Fruit fly (Drosophila melanogaster): Measurements from ENCODE around the gene CG8065.

Gene CG8065

DNA sequence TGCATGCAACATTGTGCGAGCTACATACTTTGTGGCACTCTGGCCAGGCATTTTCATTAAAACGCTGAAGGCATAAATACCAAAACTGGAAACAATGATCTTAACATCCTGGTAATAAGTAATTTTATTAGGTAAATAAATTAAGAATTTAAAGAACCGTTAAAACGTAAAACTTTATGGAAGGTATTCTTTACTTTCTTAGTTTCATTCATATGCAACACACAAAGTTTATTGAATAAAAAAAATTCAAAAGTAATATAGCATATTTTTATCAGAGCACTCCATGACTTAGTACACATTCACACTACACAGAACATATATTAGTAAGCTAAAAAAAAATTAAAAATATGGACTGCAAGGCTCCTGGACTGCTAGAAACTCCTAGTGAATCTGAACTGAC, at the start of gene CG8065:
Gene CG8065 (plus strand): TSS at position 301 of the 400 bp plus-strand sequence.
- TF ChIP-seq CG8478 (optimal IDR thresholded peaks at IDR 0.05) (no peak), CTCF (optimal IDR thresholded peaks at IDR 0.05) (no peak)

dm6 chr3L:10166923-10167322, 48.5 kb upstream of the CG8065 start, which contains the start of gene CG6628:
Gene CG6628, minus strand, starts transcription at chr3L:10167023.
- TF ChIP-seq CTCF (optimal IDR thresholded peaks at IDR 0.05): no peak
- TF ChIP-seq CG8478 (optimal IDR thresholded peaks at IDR 0.05): no peak

- TF ChIP-seq CTCF (optimal IDR thresholded peaks at IDR 0.05) (no peak), CG8478 (optimal IDR thresholded peaks at IDR 0.05) (no peak)
Observed at dm6 chr3L:10185924-10186323, 29.5 kb upstream of the CG8065 start, which contains the start of gene dpr10. Gene dpr10, minus strand, starts transcription at chr3L:10186108.

DNA sequence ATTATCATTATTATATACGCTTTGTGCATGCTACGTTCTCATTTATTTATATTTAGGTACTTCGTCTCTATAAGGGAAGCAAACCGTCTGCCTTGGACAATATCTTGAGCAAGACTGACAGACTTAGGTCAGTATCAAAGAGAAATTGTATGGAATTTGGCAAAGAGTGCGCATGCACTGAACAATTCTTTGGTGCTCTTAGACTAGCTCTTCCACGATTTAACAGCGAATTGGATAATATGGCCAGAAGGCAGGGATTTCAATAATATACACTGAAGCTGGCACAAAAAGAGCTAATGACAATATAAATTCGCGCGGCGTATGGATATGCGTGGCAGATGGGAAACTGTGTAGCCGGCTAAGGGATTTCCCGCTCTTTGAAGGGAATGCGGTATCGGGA, 28.6 kb upstream of the CG8065 start:
- TF ChIP-seq CTCF (optimal IDR thresholded peaks at IDR 0.05) (no peak), CG8478 (optimal IDR thresholded peaks at IDR 0.05) (no peak)

dm6 chr3L:10189179-10189578, 26.3 kb upstream of the CG8065 start:
- no peak for TF ChIP-seq CTCF (optimal IDR thresholded peaks at IDR 0.05)
- TF ChIP-seq CG8478 (optimal IDR thresholded peaks at IDR 0.05): no peak

- TF ChIP-seq CG8478 (optimal IDR thresholded peaks at IDR 0.05): no peak
Observed at dm6 chr3L:10197360-10197759, 18.1 kb upstream of the CG8065 start.

- TF ChIP-seq CTCF (optimal IDR thresholded peaks at IDR 0.05) (no peak), CG8478 (optimal IDR thresholded peaks at IDR 0.05) (no peak)
Observed at dm6 chr3L:10198571-10198970, 16.9 kb upstream of the CG8065 start.

dm6 chr3L:10199644-10200043, 15.8 kb upstream of the CG8065 start:
- TF ChIP-seq CTCF (optimal IDR thresholded peaks at IDR 0.05): peak; percentile 67 to 68
- TF ChIP-seq CG8478 (optimal IDR thresholded peaks at IDR 0.05): no peak

DNA sequence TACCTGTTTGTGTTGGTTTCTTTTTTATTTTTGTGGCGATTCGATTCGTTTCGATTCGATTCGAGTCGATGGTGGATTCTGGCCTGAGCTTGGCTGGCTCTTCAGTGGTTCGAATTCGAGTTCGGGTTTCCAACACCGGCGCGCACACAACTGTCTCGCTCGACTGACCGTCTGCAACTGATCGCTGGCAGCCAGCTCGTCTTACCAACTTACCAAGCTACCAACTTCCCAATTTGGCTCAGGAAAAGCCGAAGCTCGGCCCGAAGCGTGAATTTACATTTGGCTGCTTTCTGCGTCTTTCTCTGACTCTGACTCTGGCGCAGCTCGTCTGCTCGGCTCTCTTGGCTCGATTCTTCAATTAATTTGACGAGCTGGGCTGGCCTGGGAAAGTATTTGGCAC, 13.8 kb upstream of the CG8065 start, which contains the start of gene ect:
Gene ect (minus strand): TSS at position 183 of the 400 bp plus-strand sequence.
- TF ChIP-seq CTCF (optimal IDR thresholded peaks at IDR 0.05) (no peak), CG8478 (optimal IDR thresholded peaks at IDR 0.05) (no peak)

- TF ChIP-seq CTCF (optimal IDR thresholded peaks at IDR 0.05) (no peak), CG8478 (optimal IDR thresholded peaks at IDR 0.05) (no peak)
Observed at dm6 chr3L:10204669-10205068, 10.8 kb upstream of the CG8065 start.

- TF ChIP-seq CG8478 (optimal IDR thresholded peaks at IDR 0.05): no peak
- no peak for TF ChIP-seq CTCF (optimal IDR thresholded peaks at IDR 0.05)
Observed at dm6 chr3L:10205823-10206222, 9.6 kb upstream of the CG8065 start.

- TF ChIP-seq CTCF (optimal IDR thresholded peaks at IDR 0.05) (no peak), CG8478 (optimal IDR thresholded peaks at IDR 0.05) (no peak)
Observed at dm6 chr3L:10206226-10206968, 9.1 kb upstream of the CG8065 start.

- TF ChIP-seq CTCF (optimal IDR thresholded peaks at IDR 0.05) (no peak), CG8478 (optimal IDR thresholded peaks at IDR 0.05) (no peak)
Observed at dm6 chr3L:10220064-10220463, 4.6 kb downstream of the CG8065 start, which contains the start of gene CG32055. Gene CG32055, minus strand, starts transcription at chr3L:10220164.

dm6 chr3L:10223397-10223796, 7.9 kb downstream of the CG8065 start:
- no peak for TF ChIP-seq CG8478 (optimal IDR thresholded peaks at IDR 0.05)
- TF ChIP-seq CTCF (optimal IDR thresholded peaks at IDR 0.05): no peak

- no peak for TF ChIP-seq CTCF (optimal IDR thresholded peaks at IDR 0.05)
- no peak for TF ChIP-seq CG8478 (optimal IDR thresholded peaks at IDR 0.05)
Observed at dm6 chr3L:10224470-10225213, 9.2 kb downstream of the CG8065 start.

DNA sequence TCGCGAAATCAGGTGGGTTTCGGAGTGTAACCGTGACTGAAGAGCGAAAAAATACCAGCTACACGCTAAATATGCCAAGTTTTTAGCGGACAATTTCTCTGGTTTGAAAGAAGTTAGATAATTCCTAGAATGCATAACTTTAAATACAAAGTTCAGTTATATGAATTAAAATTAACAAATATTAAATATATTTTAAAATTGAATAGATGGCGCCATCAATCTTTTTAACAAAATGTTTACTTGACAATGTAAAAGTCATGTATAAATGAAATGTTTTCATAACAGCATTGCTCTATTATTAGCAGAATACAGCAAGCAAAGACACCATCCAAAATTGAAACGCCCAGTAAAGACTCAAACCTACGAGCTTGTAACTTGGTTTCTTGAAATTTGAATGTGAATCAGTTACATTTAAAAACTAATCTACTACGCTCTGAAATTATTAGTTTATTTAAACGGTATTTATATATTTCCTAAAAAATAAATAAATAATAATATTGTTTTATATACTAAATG, 9.8 kb downstream of the CG8065 start, which contains the start of gene scramb1:
Gene scramb1 (minus strand): TSS at position 27 of the 516 bp plus-strand sequence.
- TF ChIP-seq CG8478 (optimal IDR thresholded peaks at IDR 0.05) (no peak), CTCF (optimal IDR thresholded peaks at IDR 0.05) (peak; percentile 25 to 81)
